Worm (Caenorhabditis elegans) whole organism, young adult: Measurements from ENCODE around the gene snet-1.
A peak's percentile ranks its signal among the peaks of the same experiment; 100 is the strongest.

Experiments used
- B0019.2 ChIP-seq: fragments of 200-800 bp; sonication (Bioruptor generic); conservative IDR thresholded peaks from 2 replicates; pipeline ENCODE4 v1.3.6; 2022; ENCODE audit warnings: missing genetic modification reagents, missing genetic modification characterization, missing compliant biosample characterization
- B0336.3 ChIP-seq: fragments of 200-800 bp; sonication (Bioruptor generic); IDR thresholded peaks from 2 replicates; pipeline ENCODE4 v1.3.6; 2022; ENCODE audit warnings: missing genetic modification characterization, missing compliant biosample characterization
- C06A6.2 ChIP-seq: fragments of 200-800 bp; sonication (Bioruptor generic); conservative IDR thresholded peaks from 2 replicates; pipeline ENCODE4 v1.3.6; 2022; ENCODE audit warnings: missing genetic modification characterization, missing compliant biosample characterization
- C17E4.6 ChIP-seq: fragments of 200-800 bp; sonication (Bioruptor generic); IDR thresholded peaks from 2 replicates; pipeline ENCODE4 v1.3.6; 2022; ENCODE audit warnings: missing genetic modification reagents, missing genetic modification characterization, missing compliant biosample characterization
- F23B12.7 ChIP-seq: sonication (generic microtip); optimal IDR thresholded peaks from 2 replicates; lab custom pipeline; 2017; ENCODE audit warnings: missing genetic modification characterization, mild to moderate bottlenecking, missing compliant biosample characterization, antibody characterized with exemption, moderate library complexity; ENCODE audit not compliant: insufficient read depth
- F57C9.4 ChIP-seq: sonication (generic microtip); optimal IDR thresholded peaks from 2 replicates; lab custom pipeline; 2017; ENCODE audit warnings: mild to moderate bottlenecking, missing genetic modification characterization, missing compliant biosample characterization
- T26A5.8 ChIP-seq: sonication (generic microtip); optimal IDR thresholded peaks from 2 replicates; lab custom pipeline; 2016; ENCODE audit warnings: missing genetic modification characterization, missing compliant biosample characterization
- Y53F4B.3 ChIP-seq: fragments of 200-800 bp; sonication (Bioruptor generic); IDR thresholded peaks from 2 replicates; pipeline ENCODE4 v1.3.6; 2022; ENCODE audit warnings: missing genetic modification reagents, missing genetic modification characterization, missing compliant biosample characterization
- Y79H2A.3 ChIP-seq: fragments of 200-800 bp; sonication (Bioruptor generic); conservative IDR thresholded peaks from 2 replicates; pipeline ENCODE4 v1.3.6; 2022; ENCODE audit warnings: missing genetic modification reagents, missing genetic modification characterization, missing compliant biosample characterization
- Y95B8A.8 ChIP-seq: fragments of 200-800 bp; sonication (Bioruptor generic); IDR thresholded peaks from 2 replicates; pipeline ENCODE4 v1.3.6; 2022; ENCODE audit warnings: missing genetic modification reagents, missing genetic modification characterization, missing compliant biosample characterization
- ama-1 ChIP-seq, 3 experiments: fragments of 150-350 bp in 1 of 3; sonication (generic microtip) in 2 of 3; optimal IDR thresholded peaks; 2 replicates each; lab custom pipeline; 2014 to 2018; ENCODE audit warnings: missing biosample characterization in 2 of 3, missing genetic modification characterization in 2 of 3, missing genetic modification reagents in 2 of 3
- aptf-2 ChIP-seq: fragments of 200-800 bp; sonication (Bioruptor generic); conservative IDR thresholded peaks from 2 replicates; pipeline ENCODE4 v1.3.6; 2022; ENCODE audit warnings: missing genetic modification reagents, missing genetic modification characterization, missing compliant biosample characterization
- aptf-3 ChIP-seq: fragments of 200-800 bp; sonication (Bioruptor generic); IDR thresholded peaks from 2 replicates; pipeline ENCODE4 v1.3.6; 2022; ENCODE audit warnings: missing genetic modification characterization, missing compliant biosample characterization
- attf-3 ChIP-seq: fragments of 200-800 bp; sonication (Bioruptor generic); conservative IDR thresholded peaks from 2 replicates; pipeline ENCODE4 v1.3.6; 2022; ENCODE audit warnings: missing genetic modification reagents, missing genetic modification characterization, missing compliant biosample characterization
- attf-6 ChIP-seq: fragments of 200-800 bp; sonication (Bioruptor generic); IDR thresholded peaks from 2 replicates; pipeline ENCODE4 v1.3.6; 2022; ENCODE audit warnings: missing genetic modification reagents, missing genetic modification characterization, missing compliant biosample characterization
- bed-1 ChIP-seq: fragments of 200-800 bp; sonication (Bioruptor generic); IDR thresholded peaks from 2 replicates; pipeline ENCODE4 v1.3.6; 2022; ENCODE audit warnings: missing genetic modification reagents, missing genetic modification characterization, missing compliant biosample characterization
- cebp-2 ChIP-seq: fragments of 200-800 bp; sonication (Bioruptor generic); IDR thresholded peaks from 2 replicates; pipeline ENCODE4 v1.3.6; 2022; ENCODE audit warnings: missing genetic modification characterization, missing compliant biosample characterization
- ceh-58 ChIP-seq: fragments of 200-800 bp; sonication (Bioruptor generic); IDR thresholded peaks from 2 replicates; pipeline ENCODE4 v1.3.6; 2022; ENCODE audit warnings: missing genetic modification characterization, missing compliant biosample characterization
- ceh-91 ChIP-seq: fragments of 200-800 bp; sonication (Bioruptor generic); IDR thresholded peaks from 2 replicates; pipeline ENCODE4 v1.3.6; 2022; ENCODE audit warnings: missing genetic modification reagents, missing genetic modification characterization, missing compliant biosample characterization
- dox-1 ChIP-seq: fragments of 200-800 bp; sonication (Bioruptor generic); IDR thresholded peaks from 2 replicates; pipeline ENCODE4 v1.3.6; 2022; ENCODE audit warnings: missing genetic modification reagents, missing genetic modification characterization, missing compliant biosample characterization
- egl-44 ChIP-seq: fragments of 200-800 bp; sonication (Bioruptor generic); IDR thresholded peaks from 2 replicates; pipeline ENCODE4 v1.3.6; 2022; ENCODE audit warnings: missing genetic modification reagents, missing genetic modification characterization, missing compliant biosample characterization
- hlh-12 ChIP-seq: sonication (generic microtip); optimal IDR thresholded peaks from 2 replicates; lab custom pipeline; 2016; ENCODE audit warnings: missing genetic modification characterization, missing compliant biosample characterization
- hmg-1.2 ChIP-seq: fragments of 200-800 bp; sonication (Bioruptor generic); IDR thresholded peaks from 2 replicates; pipeline ENCODE4 v1.3.6; 2022; ENCODE audit warnings: missing genetic modification reagents, missing genetic modification characterization, missing compliant biosample characterization
- hmg-20 ChIP-seq: fragments of 200-800 bp; sonication (Bioruptor generic); IDR thresholded peaks from 2 replicates; pipeline ENCODE4 v1.3.6; 2022; ENCODE audit warnings: missing genetic modification reagents, missing genetic modification characterization, missing compliant biosample characterization
- lin-40 ChIP-seq: sonication (generic microtip); optimal IDR thresholded peaks from 2 replicates; lab custom pipeline; 2016; ENCODE audit warnings: missing genetic modification characterization, mild to moderate bottlenecking, missing compliant biosample characterization, missing genotype, missing genetic modification reagents
- lsl-1 ChIP-seq: fragments of 200-800 bp; sonication (Bioruptor generic); optimal IDR thresholded peaks from 2 replicates; lab custom pipeline; 2018; ENCODE audit warnings: mild to moderate bottlenecking, missing genetic modification characterization, moderate library complexity, missing compliant biosample characterization
- madf-3 ChIP-seq: fragments of 200-800 bp; sonication (Bioruptor generic); IDR thresholded peaks from 2 replicates; pipeline ENCODE4 v1.3.6; 2022; ENCODE audit warnings: missing genetic modification reagents, missing genetic modification characterization, missing compliant biosample characterization
- mes-4 ChIP-seq: sonication (generic microtip); optimal IDR thresholded peaks from 2 replicates; lab custom pipeline; 2016; ENCODE audit warnings: missing genotype, missing genetic modification characterization, missing compliant biosample characterization
- nfya-1 ChIP-seq: sonication (generic microtip); optimal IDR thresholded peaks from 2 replicates; lab custom pipeline; 2017; ENCODE audit warnings: antibody characterized with exemption, missing compliant biosample characterization, missing genetic modification characterization, borderline replicate concordance; ENCODE audit not compliant: insufficient read depth
- nfya-2 ChIP-seq: fragments of 200-800 bp; sonication (Bioruptor generic); IDR thresholded peaks from 2 replicates; pipeline ENCODE4 v1.3.6; 2022; ENCODE audit warnings: missing genetic modification reagents, missing genetic modification characterization, missing compliant biosample characterization
- nhr-120 ChIP-seq: fragments of 200-800 bp; sonication (Bioruptor generic); IDR thresholded peaks from 2 replicates; pipeline ENCODE4 v1.3.6; 2022; ENCODE audit warnings: missing genetic modification characterization, missing compliant biosample characterization
- nhr-80 ChIP-seq: sonication (generic microtip); optimal IDR thresholded peaks from 2 replicates; lab custom pipeline; 2016; ENCODE audit warnings: missing genetic modification characterization, missing compliant biosample characterization
- pbrm-1 ChIP-seq: fragments of 200-800 bp; sonication (Bioruptor generic); IDR thresholded peaks from 2 replicates; pipeline ENCODE4 v1.3.6; 2022; ENCODE audit warnings: missing genetic modification reagents, missing genetic modification characterization, missing compliant biosample characterization
- snpc-1.3 ChIP-seq: sonication (generic microtip); optimal IDR thresholded peaks from 2 replicates; lab custom pipeline; 2017; ENCODE audit warnings: missing genetic modification characterization, mild to moderate bottlenecking, missing compliant biosample characterization, antibody characterized with exemption, moderate library complexity, missing genotype, missing genetic modification reagents; ENCODE audit not compliant: insufficient read depth
- snpc-4 ChIP-seq, 5 experiments: fragments of 150-350 bp in 1 of 5; sonication (generic microtip) in 4 of 5; optimal IDR thresholded peaks; 2 replicates each; lab custom pipeline; 2014 to 2018; ENCODE audit warnings: missing genetic modification characterization in 5 of 5, missing biosample characterization in 3 of 5, antibody characterized with exemption in 2 of 5, mild to moderate bottlenecking in 2 of 5, missing compliant biosample characterization in 2 of 5, missing genotype in 2 of 5, moderate library complexity in 2 of 5, missing genetic modification reagents in 1 of 5
- somi-1 ChIP-seq: fragments of 200-800 bp; sonication (Bioruptor generic); optimal IDR thresholded peaks from 2 replicates; lab custom pipeline; 2018; ENCODE audit warnings: mild to moderate bottlenecking, missing genetic modification characterization, missing compliant biosample characterization
- tbp1 ChIP-seq: fragments of 200-800 bp; sonication (Bioruptor generic); optimal IDR thresholded peaks from 2 replicates; lab custom pipeline; 2018; ENCODE audit warnings: mild to moderate bottlenecking, missing genetic modification characterization, missing compliant biosample characterization
- unc-130 ChIP-seq: sonication (generic microtip); optimal IDR thresholded peaks from 2 replicates; lab custom pipeline; 2016; ENCODE audit warnings: missing genetic modification reagents, missing genetic modification characterization, missing compliant biosample characterization
- unc-62 ChIP-seq: fragments of 150-350 bp; optimal IDR thresholded peaks from 2 replicates; lab custom pipeline; 2014; ENCODE audit warnings: missing biosample characterization, missing genetic modification reagents, missing genetic modification characterization
- xnd-1 ChIP-seq: sonication (generic microtip); optimal IDR thresholded peaks from 2 replicates; lab custom pipeline; 2016; ENCODE audit warnings: missing genotype, missing genetic modification reagents, missing genetic modification characterization, missing compliant biosample characterization
- zim-3 ChIP-seq: sonication (generic microtip); optimal IDR thresholded peaks from 2 replicates; lab custom pipeline; 2017; ENCODE audit warnings: mild to moderate bottlenecking, missing genetic modification characterization, moderate library complexity, missing compliant biosample characterization
- ztf-22 ChIP-seq: fragments of 200-800 bp; sonication (Bioruptor generic); optimal IDR thresholded peaks from 2 replicates; lab custom pipeline; 2018; ENCODE audit warnings: mild to moderate bottlenecking, missing genetic modification characterization, moderate library complexity, missing compliant biosample characterization
- ztf-26 ChIP-seq: sonication (generic microtip); optimal IDR thresholded peaks from 2 replicates; lab custom pipeline; 2017; ENCODE audit warnings: missing genetic modification characterization, missing compliant biosample characterization
- ztf-28 ChIP-seq: fragments of 200-800 bp; sonication (Bioruptor generic); IDR thresholded peaks from 2 replicates; pipeline ENCODE4 v1.3.6; 2022; ENCODE audit warnings: missing genetic modification reagents, missing genetic modification characterization, missing compliant biosample characterization
- ztf-6 ChIP-seq: fragments of 200-800 bp; sonication (Bioruptor generic); IDR thresholded peaks from 2 replicates; pipeline ENCODE4 v1.3.6; 2022; ENCODE audit warnings: missing genetic modification reagents, missing genetic modification characterization, missing compliant biosample characterization

snet-1 gene

DNA sequence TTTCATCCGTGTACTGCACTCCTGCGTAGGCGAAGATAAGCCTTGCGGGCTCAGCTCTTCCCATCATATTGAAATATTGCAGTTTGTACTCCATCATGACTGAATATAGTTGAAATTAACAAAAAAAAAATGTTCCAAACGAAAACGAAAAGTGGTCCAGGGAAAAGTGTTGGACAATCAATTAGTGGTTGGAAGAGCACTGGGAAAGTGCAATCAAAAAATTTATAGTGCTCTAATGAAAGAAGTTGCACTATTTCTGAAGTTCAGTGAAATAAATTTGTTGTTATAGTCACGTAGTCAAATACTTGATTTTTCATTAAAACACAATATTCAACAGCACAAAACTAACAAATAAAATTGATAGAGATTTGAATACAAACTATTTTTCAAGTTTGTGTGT lies 35.1 kb downstream of the snet-1 start, which contains the start of gene gst-11 (continued):
- no peak for TF ChIP-seq lin-40 (tag; lab: Kevin White, UChicago)

DNA sequence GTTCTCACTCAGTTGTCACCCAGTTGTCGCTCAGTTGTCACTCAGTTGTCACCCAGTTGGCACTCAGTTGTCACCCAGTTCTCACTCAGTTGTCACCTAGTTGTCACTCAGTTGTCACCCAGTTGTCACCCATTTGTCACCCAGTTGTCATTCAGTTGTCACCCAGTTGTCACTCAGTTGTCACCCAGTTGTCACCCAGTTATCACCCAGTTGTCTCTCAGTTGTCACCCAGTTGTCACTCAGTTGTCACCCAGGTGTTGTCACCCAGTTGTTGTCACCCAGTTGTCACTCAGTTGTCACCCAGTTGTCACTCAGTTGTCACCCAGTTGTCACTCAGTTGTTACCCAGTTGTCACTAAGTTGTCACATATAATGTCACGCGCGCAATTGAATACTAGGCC lies 37.2 kb downstream of the snet-1 start:
- TF ChIP-seq unc-62, result peak; percentile 72
- TF ChIP-seq hmg-1.2 (GFP tag; lab: Robert Waterston, UW), result no peak
- 0 out of 2 replicates have a peak, but pooled peaks have one; percentile 26 for TF ChIP-seq ztf-28 (GFP tag; lab: Robert Waterston, UW)
- TF ChIP-seq nhr-80 (tag; lab: Kevin White, UChicago), result no peak
- TF ChIP-seq ztf-22 (GFP tag; lab: Kevin White, UChicago), result no peak
- TF ChIP-seq Y79H2A.3, result no peak
- TF ChIP-seq zim-3 (tag; lab: Kevin White, UChicago), result peak; percentile 42
- TF ChIP-seq snpc-4 (GFP tag; optimal IDR thresholded peaks at IDR 0.05; lab: Kevin White, UChicago), result no peak
- no peak for TF ChIP-seq snpc-4 (tag; optimal IDR thresholded peaks at IDR 0.05; lab: Kevin White, UChicago)
- peak; percentile 59; the same call in 1 of the 2 replicates for TF ChIP-seq dox-1 (GFP tag; lab: Robert Waterston, UW)
- TF ChIP-seq pbrm-1 (GFP tag; lab: Robert Waterston, UW), result peak; percentile 45
- peak; percentile 77; the same call in 1 of the 2 replicates for TF ChIP-seq egl-44
- TF ChIP-seq lsl-1, result no peak
- no peak for TF ChIP-seq C17E4.6 (GFP tag; lab: Robert Waterston, UW)
- peak; percentile 50; the same call in 1 of the 2 replicates for TF ChIP-seq B0019.2 (GFP tag; lab: Robert Waterston, UW)
- TF ChIP-seq aptf-3, result peak; percentile 90
- TF ChIP-seq somi-1, result no peak
- no peak for TF ChIP-seq Y95B8A.8 (GFP tag; lab: Robert Waterston, UW)
- TF ChIP-seq tbp1 (GFP tag; lab: Kevin White, UChicago), result no peak
- TF ChIP-seq hlh-12, result no peak
- no peak for TF ChIP-seq snpc-1.3 (tag; lab: Kevin White, UChicago)
- TF ChIP-seq ama-1 (optimal IDR thresholded peaks at IDR 0.05; lab: Kevin White, UChicago), result no peak
- no peak for TF ChIP-seq ama-1 (GFP tag; optimal IDR thresholded peaks at IDR 0.05; lab: Kevin White, UChicago)
- 0 out of 2 replicates have a peak, but pooled peaks have one; percentile 52 for TF ChIP-seq bed-1 (GFP tag; lab: Robert Waterston, UW)
- no peak for TF ChIP-seq ztf-6
- no peak for TF ChIP-seq aptf-2 (GFP tag; lab: Robert Waterston, UW)
- TF ChIP-seq F57C9.4 (tag; lab: Kevin White, UChicago), result no peak
- no peak for TF ChIP-seq xnd-1 (tag; lab: Kevin White, UChicago)
- no peak for TF ChIP-seq F23B12.7 (tag; lab: Kevin White, UChicago)
- TF ChIP-seq C06A6.2 (GFP tag; lab: Robert Waterston, UW), result 0 out of 2 replicates have a peak, but pooled peaks have one; percentile 24
- TF ChIP-seq ceh-91 (GFP tag; lab: Robert Waterston, UW), result 0 out of 2 replicates have a peak, but pooled peaks have one; percentile 46
- TF ChIP-seq cebp-2, result 0 out of 2 replicates have a peak, but pooled peaks have one; percentile 54
- TF ChIP-seq hmg-20 (GFP tag; lab: Robert Waterston, UW), result peak; percentile 33; the same call in 1 of the 2 replicates
- TF ChIP-seq ceh-58, result 0 out of 2 replicates have a peak, but pooled peaks have one; percentile 84
- no peak for TF ChIP-seq unc-130
- no peak for TF ChIP-seq mes-4
- TF ChIP-seq nhr-120, result 0 out of 2 replicates have a peak, but pooled peaks have one; percentile 33
- no peak for TF ChIP-seq nfya-1 (tag; lab: Kevin White, UChicago)
- 0 out of 2 replicates have a peak, but pooled peaks have one; percentile 39 for TF ChIP-seq attf-3
- TF ChIP-seq ztf-26 (tag; lab: Kevin White, UChicago), result no peak
- 0 out of 2 replicates have a peak, but pooled peaks have one; percentile 13 for TF ChIP-seq nfya-2
- no peak for TF ChIP-seq T26A5.8 (tag; lab: Kevin White, UChicago)
- TF ChIP-seq Y53F4B.3, result no peak
- TF ChIP-seq madf-3 (GFP tag; lab: Robert Waterston, UW), result peak; percentile 39; the same call in 1 of the 2 replicates
- no peak for TF ChIP-seq B0336.3 (GFP tag; lab: Robert Waterston, UW)
- no peak for TF ChIP-seq attf-6 (GFP tag; lab: Robert Waterston, UW)
